Fruit fly (Drosophila melanogaster) whole organism, embryonic: ENCODE measurements around the gene Eip93F.
A peak's percentile ranks its signal among the peaks of the same experiment; 100 is the strongest.

ENCODE experiments used
- Aef1 ChIP-seq: fragments of 200-800 bp; sonication (Bioruptor generic); IDR thresholded peaks from 3 replicates; pipeline ENCODE4 v1.3.6; 2022; ENCODE audit warnings: missing biosample characterization, missing genetic modification characterization
- B-H1 ChIP-seq: fragments of 200-800 bp; sonication (Bioruptor generic); IDR thresholded peaks from 3 replicates; pipeline ENCODE4 v1.3.6; 2022; ENCODE audit warnings: missing biosample characterization, missing genetic modification characterization
- B-H2 ChIP-seq: fragments of 200-800 bp; sonication (Bioruptor generic); optimal IDR thresholded peaks from 2 replicates; lab custom pipeline; 2018; ENCODE audit warnings: missing biosample characterization, mild to moderate bottlenecking, missing genetic modification characterization
- Blimp-1 ChIP-seq: fragments of 200-800 bp; sonication (Bioruptor generic); optimal IDR thresholded peaks from 3 replicates; lab custom pipeline; 2018; ENCODE audit warnings: missing biosample characterization, missing genetic modification characterization, mild to moderate bottlenecking, moderate library complexity, missing genetic modification reagents
- BtbVII ChIP-seq: fragments of 200-800 bp; sonication (Bioruptor generic); optimal IDR thresholded peaks from 3 replicates; lab custom pipeline; 2017; ENCODE audit warnings: missing biosample characterization, mild to moderate bottlenecking, missing genetic modification characterization
- CG1024 ChIP-seq: fragments of 200-800 bp; sonication (Bioruptor generic); IDR thresholded peaks from 2 replicates; pipeline ENCODE4 v1.3.6; 2022; ENCODE audit warnings: missing biosample characterization, missing genetic modification characterization
- CG10366 ChIP-seq: fragments of 200-800 bp; sonication (Bioruptor generic); IDR thresholded peaks from 2 replicates; pipeline ENCODE4 v1.3.6; 2022; ENCODE audit warnings: missing biosample characterization, missing genetic modification characterization
- CG11247 ChIP-seq: fragments of 200-800 bp; sonication (Bioruptor generic); IDR thresholded peaks from 2 replicates; pipeline ENCODE4 v1.3.6; 2022; ENCODE audit warnings: missing biosample characterization, missing genetic modification characterization
- CG12942 ChIP-seq: fragments of 200-800 bp; sonication (Bioruptor generic); optimal IDR thresholded peaks from 3 replicates; lab custom pipeline; 2016; ENCODE audit warnings: missing biosample characterization, missing genetic modification characterization
- CG13296 ChIP-seq: fragments of 200-800 bp; sonication (Bioruptor generic); optimal IDR thresholded peaks from 3 replicates; lab custom pipeline; 2018; ENCODE audit warnings: missing biosample characterization, mild to moderate bottlenecking, missing genetic modification characterization
- CG15073 ChIP-seq: fragments of 200-800 bp; sonication (Bioruptor generic); optimal IDR thresholded peaks from 2 replicates; lab custom pipeline; 2016; ENCODE audit warnings: missing biosample characterization, missing genetic modification characterization
- CG15269 ChIP-seq: fragments of 200-800 bp; sonication (Bioruptor generic); optimal IDR thresholded peaks from 2 replicates; lab custom pipeline; 2018; ENCODE audit warnings: missing biosample characterization, mild to moderate bottlenecking, missing genetic modification characterization, moderate library complexity
- CG2712 ChIP-seq: fragments of 200-800 bp; optimal IDR thresholded peaks from 3 replicates; lab custom pipeline; 2019; ENCODE audit warnings: missing biosample characterization, mild to moderate bottlenecking, missing genetic modification characterization, moderate library complexity
- CG31388 ChIP-seq: fragments of 200-800 bp; sonication (Bioruptor generic); optimal IDR thresholded peaks from 2 replicates; lab custom pipeline; 2016; ENCODE audit warnings: missing biosample characterization, missing genetic modification characterization
- CG32532 ChIP-seq: fragments of 200-800 bp; sonication (Bioruptor generic); IDR thresholded peaks from 2 replicates; pipeline ENCODE4 v1.3.6; 2022; ENCODE audit warnings: missing biosample characterization, missing genetic modification characterization
- CG3838 ChIP-seq: fragments of 200-800 bp; sonication (Bioruptor generic); optimal IDR thresholded peaks from 3 replicates; lab custom pipeline; 2016; ENCODE audit warnings: missing biosample characterization, missing genetic modification characterization
- CG3995 ChIP-seq: fragments of 200-800 bp; sonication (Bioruptor generic); optimal IDR thresholded peaks from 3 replicates; lab custom pipeline; 2016; ENCODE audit warnings: missing biosample characterization, missing genetic modification characterization
- CG42726 ChIP-seq: fragments of 200-800 bp; sonication (Bioruptor generic); IDR thresholded peaks from 2 replicates; pipeline ENCODE4 v1.3.6; 2022; ENCODE audit warnings: missing biosample characterization, missing genetic modification characterization; ENCODE audit not compliant: partially characterized antibody
- CG8478 ChIP-seq: fragments of >200 bp; optimal IDR thresholded peaks from 2 replicates; lab custom pipeline; 2018
- CHES-1-like ChIP-seq: fragments of 200-800 bp; sonication (Bioruptor generic); optimal IDR thresholded peaks from 2 replicates; lab custom pipeline; 2016; ENCODE audit warnings: missing biosample characterization, missing genetic modification characterization
- D19B ChIP-seq: fragments of 200-800 bp; sonication (Bioruptor generic); optimal IDR thresholded peaks from 2 replicates; lab custom pipeline; 2017; ENCODE audit warnings: missing biosample characterization, mild to moderate bottlenecking, missing genetic modification characterization
- H2.0 ChIP-seq: fragments of 200-800 bp; sonication (Bioruptor generic); IDR thresholded peaks from 2 replicates; pipeline ENCODE4 v1.3.6; 2022; ENCODE audit warnings: missing biosample characterization, missing genetic modification characterization
- Hr78 ChIP-seq, 2 experiments: fragments of 200-800 bp in 1 of 2; fragments of >200 bp in 1 of 2; sonication (Bioruptor generic) in 1 of 2; optimal IDR thresholded peaks; 2 replicates each; lab custom pipeline; 2017 to 2019; ENCODE audit warnings: missing biosample characterization in 2 of 2, missing genetic modification characterization in 2 of 2, mild to moderate bottlenecking in 1 of 2, moderate library complexity in 1 of 2
- Hsf ChIP-seq: fragments of 200-800 bp; sonication (Bioruptor generic); optimal IDR thresholded peaks from 3 replicates; lab custom pipeline; 2016; ENCODE audit warnings: missing biosample characterization, missing genetic modification characterization
- Pdp1 ChIP-seq, 2 experiments: fragments of 200-800 bp; sonication (Bioruptor generic); optimal IDR thresholded peaks; 3 replicates each; lab custom pipeline; 2016; ENCODE audit warnings: missing biosample characterization in 2 of 2, missing genetic modification characterization in 2 of 2, mild to moderate bottlenecking in 1 of 2, moderate library complexity in 1 of 2
- Rfx ChIP-seq: fragments of 200-800 bp; sonication (Bioruptor generic); IDR thresholded peaks from 2 replicates; pipeline ENCODE4 v1.3.6; 2022; ENCODE audit warnings: missing biosample characterization, missing genetic modification characterization
- ara ChIP-seq: fragments of 200-800 bp; sonication (Bioruptor generic); IDR thresholded peaks from 2 replicates; pipeline ENCODE4 v1.3.6; 2022; ENCODE audit warnings: missing biosample characterization, missing genetic modification characterization
- az2 ChIP-seq: fragments of 200-800 bp; sonication (Bioruptor generic); optimal IDR thresholded peaks from 3 replicates; lab custom pipeline; 2016; ENCODE audit warnings: missing biosample characterization, missing genetic modification characterization
- bowl ChIP-seq: fragments of 200-800 bp; sonication (Bioruptor generic); IDR thresholded peaks from 2 replicates; pipeline ENCODE4 v1.3.6; 2022; ENCODE audit warnings: missing biosample characterization, missing genetic modification characterization
- cad ChIP-seq: fragments of >200 bp; optimal IDR thresholded peaks from 2 replicates; lab custom pipeline; 2017; ENCODE audit warnings: missing biosample characterization, missing genetic modification characterization
- chif ChIP-seq, 2 experiments: fragments of 200-800 bp; sonication (Bioruptor generic); optimal IDR thresholded peaks; 3 replicates each; lab custom pipeline; 2016; ENCODE audit warnings: missing biosample characterization in 2 of 2, missing genetic modification characterization in 2 of 2
- fru ChIP-seq: fragments of >200 bp; optimal IDR thresholded peaks from 2 replicates; lab custom pipeline; 2017
- gcm ChIP-seq: fragments of 200-800 bp; sonication (Bioruptor generic); optimal IDR thresholded peaks from 2 replicates; lab custom pipeline; 2019; ENCODE audit warnings: missing biosample characterization, mild to moderate bottlenecking, missing genetic modification characterization, moderate library complexity
- grn ChIP-seq: fragments of 200-800 bp; sonication (Bioruptor generic); optimal IDR thresholded peaks from 3 replicates; lab custom pipeline; 2017; ENCODE audit warnings: missing biosample characterization, missing genetic modification characterization
- gt ChIP-seq: fragments of 200-800 bp; sonication (Bioruptor generic); IDR thresholded peaks from 2 replicates; pipeline ENCODE4 v1.3.6; 2022; ENCODE audit warnings: missing biosample characterization, missing genetic modification characterization
- hb ChIP-seq: fragments of 200-800 bp; sonication (Bioruptor generic); IDR thresholded peaks from 3 replicates; pipeline ENCODE4 v1.3.6; 2022; ENCODE audit warnings: missing biosample characterization, missing genetic modification characterization; ENCODE audit not compliant: partially characterized antibody
- phol ChIP-seq: fragments of 200-800 bp; sonication (Bioruptor generic); optimal IDR thresholded peaks from 3 replicates; lab custom pipeline; 2018; ENCODE audit warnings: missing biosample characterization, mild to moderate bottlenecking, missing genetic modification characterization, moderate library complexity
- sens-2 ChIP-seq: fragments of 200-800 bp; sonication (Bioruptor generic); IDR thresholded peaks from 2 replicates; pipeline ENCODE4 v1.3.6; 2022; ENCODE audit warnings: missing biosample characterization, missing genetic modification characterization
- so ChIP-seq: fragments of 200-800 bp; sonication (Bioruptor generic); IDR thresholded peaks from 3 replicates; pipeline ENCODE4 v1.3.6; 2022; ENCODE audit warnings: missing biosample characterization, missing genetic modification characterization
- tna ChIP-seq: fragments of 200-800 bp; sonication (Bioruptor generic); IDR thresholded peaks from 2 replicates; pipeline ENCODE4 v1.3.6; 2022; ENCODE audit warnings: missing biosample characterization, missing genetic modification characterization; ENCODE audit not compliant: partially characterized antibody
- tup ChIP-seq: fragments of 200-800 bp; sonication (Bioruptor generic); optimal IDR thresholded peaks from 2 replicates; lab custom pipeline; 2016; ENCODE audit warnings: missing biosample characterization, mild to moderate bottlenecking, missing genetic modification characterization, moderate library complexity
- vnd ChIP-seq: fragments of 200-800 bp; sonication (Bioruptor generic); IDR thresholded peaks from 3 replicates; pipeline ENCODE4 v1.3.6; 2022; ENCODE audit warnings: missing biosample characterization, missing genetic modification characterization; ENCODE audit not compliant: partially characterized antibody
- yki ChIP-seq: fragments of >200 bp; optimal IDR thresholded peaks from 3 replicates; lab custom pipeline; 2018

Gene Eip93F

DNA sequence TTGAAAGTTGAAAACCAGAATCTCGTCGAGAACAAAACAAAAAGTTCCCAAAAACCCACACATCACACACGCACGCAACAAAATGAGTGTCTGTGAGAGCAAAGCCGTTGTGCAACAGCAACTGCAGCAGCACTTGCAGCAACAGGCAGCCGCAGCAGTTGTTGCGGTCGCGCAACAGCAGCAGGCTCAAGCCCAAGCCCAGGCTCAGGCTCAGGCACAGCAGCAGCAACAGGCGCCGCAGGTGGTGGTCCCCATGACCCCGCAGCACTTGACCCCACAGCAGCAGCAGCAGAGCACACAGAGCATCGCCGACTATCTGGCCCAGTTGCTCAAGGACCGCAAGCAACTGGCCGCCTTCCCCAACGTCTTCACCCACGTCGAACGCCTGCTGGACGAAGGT lies 94.1 kb downstream of the Eip93F start (continued):
- TF ChIP-seq CG2712 (no peak), CG12942 (GFP tag; lab: Kevin White, UChicago) (no peak), B-H1 (GFP tag; lab: Robert Waterston, UW) (no peak), BtbVII (GFP tag; lab: Kevin White, UChicago) (no peak), CG15269 (tag; lab: Kevin White, UChicago) (no peak), cad (no peak), Pdp1 (GFP tag; optimal IDR thresholded peaks at IDR 0.05; lab: Kevin White, UChicago) (peak in 1 of 2 experiments; percentile 79), phol (tag; lab: Kevin White, UChicago) (no peak), fru (lab: Kevin White, UChicago) (no peak), Aef1 (no peak), CG3838 (no peak), bowl (no peak), CHES-1-like (GFP tag; lab: Kevin White, UChicago) (no peak), vnd (GFP tag; lab: Robert Waterston, UW) (0 out of 3 replicates have a peak, but pooled peaks have one; percentile 10), CG10366 (GFP tag; lab: Robert Waterston, UW) (no peak), so (GFP tag; lab: Robert Waterston, UW) (no peak), B-H2 (GFP tag; lab: Kevin White, UChicago) (no peak), Hr78 (GFP tag; optimal IDR thresholded peaks at IDR 0.05; lab: Kevin White, UChicago) (peak in 1 of 2 experiments; percentile 64), CG42726 (GFP tag; lab: Robert Waterston, UW) (no peak), yki (lab: Kevin White, UChicago) (no peak), gt (GFP tag; lab: Robert Waterston, UW) (no peak), tup (GFP tag; lab: Kevin White, UChicago) (no peak), tna (GFP tag; lab: Robert Waterston, UW) (no peak), CG31388 (GFP tag; lab: Kevin White, UChicago) (no peak), D19B (GFP tag; lab: Kevin White, UChicago) (no peak), ara (GFP tag; lab: Robert Waterston, UW) (no peak), H2.0 (GFP tag; lab: Robert Waterston, UW) (no peak), CG32532 (GFP tag; lab: Robert Waterston, UW) (no peak), sens-2 (GFP tag; lab: Robert Waterston, UW) (no peak), Rfx (GFP tag; lab: Robert Waterston, UW) (no peak), gcm (no peak), CG11247 (GFP tag; lab: Robert Waterston, UW) (no peak), CG1024 (GFP tag; lab: Robert Waterston, UW) (no peak), Blimp-1 (GFP tag; lab: Kevin White, UChicago) (no peak), hb (GFP tag; lab: Robert Waterston, UW) (no peak), CG8478 (lab: Kevin White, UChicago) (no peak), grn (GFP tag; lab: Kevin White, UChicago) (no peak), CG15073 (GFP tag; lab: Kevin White, UChicago) (no peak), az2 (GFP tag; lab: Kevin White, UChicago) (no peak), chif (GFP tag; optimal IDR thresholded peaks at IDR 0.05; lab: Kevin White, UChicago) (no peak), CG3995 (no peak), CG13296 (GFP tag; lab: Kevin White, UChicago) (no peak), Hsf (GFP tag; lab: Kevin White, UChicago) (no peak)
